Fruit fly (Drosophila melanogaster) whole organism, adult: ENCODE results near the gene Sfp33A4.

ENCODE experiments used
- CG11617 ChIP-seq: fragments of 200-800 bp; sonication (Bioruptor generic); optimal IDR thresholded peaks from 2 replicates; lab custom pipeline; 2017; ENCODE audit warnings: mild to moderate bottlenecking, missing biosample characterization, missing genetic modification reagents, missing genetic modification characterization
- CG12768 ChIP-seq: fragments of 200-800 bp; sonication (Bioruptor generic); optimal IDR thresholded peaks from 2 replicates; lab custom pipeline; 2017; ENCODE audit warnings: missing biosample characterization, missing genetic modification characterization, mild to moderate bottlenecking, moderate library complexity, missing genetic modification reagents
- CG14711 ChIP-seq: fragments of 200-800 bp; sonication (Bioruptor generic); optimal IDR thresholded peaks from 2 replicates; lab custom pipeline; 2018; ENCODE audit warnings: missing biosample characterization, mild to moderate bottlenecking, missing genetic modification characterization, moderate library complexity
- CG1620 ChIP-seq: fragments of 200-800 bp; sonication (Bioruptor generic); optimal IDR thresholded peaks from 2 replicates; lab custom pipeline; 2016; ENCODE audit warnings: missing biosample characterization, missing genetic modification characterization
- CG33017 ChIP-seq: fragments of 200-800 bp; sonication (Bioruptor generic); optimal IDR thresholded peaks from 2 replicates; lab custom pipeline; 2018; ENCODE audit warnings: missing biosample characterization, mild to moderate bottlenecking, missing genetic modification characterization, moderate library complexity
- CG5204 ChIP-seq: fragments of 200-800 bp; sonication (Bioruptor generic); optimal IDR thresholded peaks from 2 replicates; lab custom pipeline; 2016; ENCODE audit warnings: missing biosample characterization, missing genetic modification characterization
- CG7045 ChIP-seq: fragments of 200-800 bp; sonication (Bioruptor generic); optimal IDR thresholded peaks from 2 replicates; lab custom pipeline; 2017; ENCODE audit warnings: missing biosample characterization, mild to moderate bottlenecking, missing genetic modification characterization
- CG7101 ChIP-seq: fragments of 200-800 bp; sonication (Bioruptor generic); optimal IDR thresholded peaks from 2 replicates; lab custom pipeline; 2018; ENCODE audit warnings: missing biosample characterization, mild to moderate bottlenecking, missing genetic modification characterization, moderate library complexity
- Clk ChIP-seq: fragments of 200-800 bp; sonication (Bioruptor generic); optimal IDR thresholded peaks from 2 replicates; lab custom pipeline; 2017; ENCODE audit warnings: missing biosample characterization, missing genetic modification characterization
- Crg-1 ChIP-seq: fragments of 200-800 bp; sonication (Bioruptor generic); optimal IDR thresholded peaks from 2 replicates; lab custom pipeline; 2016; ENCODE audit warnings: missing biosample characterization, missing genetic modification characterization
- Hr96 ChIP-seq: fragments of 200-800 bp; sonication (Bioruptor generic); optimal IDR thresholded peaks from 2 replicates; lab custom pipeline; 2016; ENCODE audit warnings: missing biosample characterization, missing genetic modification characterization
- Mnt ChIP-seq: fragments of 200-800 bp; sonication (Bioruptor generic); optimal IDR thresholded peaks from 2 replicates; lab custom pipeline; 2016; ENCODE audit warnings: missing biosample characterization, mild to moderate bottlenecking, missing genetic modification characterization
- bab1 ChIP-seq: fragments of 200-800 bp; sonication (Bioruptor generic); optimal IDR thresholded peaks from 3 replicates; lab custom pipeline; 2019; ENCODE audit warnings: missing biosample characterization, mild to moderate bottlenecking, missing genetic modification characterization, moderate library complexity
- cic ChIP-seq: fragments of 200-800 bp; sonication (Bioruptor generic); optimal IDR thresholded peaks from 2 replicates; lab custom pipeline; 2017; ENCODE audit warnings: missing biosample characterization, mild to moderate bottlenecking, missing genetic modification characterization, moderate library complexity
- cnc ChIP-seq, 2 experiments: fragments of >200 bp; optimal IDR thresholded peaks; 2 replicates each; lab custom pipeline; 2017
- kay ChIP-seq: fragments of 200-800 bp; sonication (Bioruptor generic); peaks from one replicate; lab custom pipeline; 2016; ENCODE audit warnings: missing biosample characterization, missing genetic modification characterization, borderline replicate concordance
- ovo ChIP-seq: fragments of 200-800 bp; sonication (Bioruptor generic); optimal IDR thresholded peaks from 2 replicates; lab custom pipeline; 2016; ENCODE audit warnings: missing biosample characterization, missing genetic modification characterization
- pad ChIP-seq: fragments of 200-800 bp; sonication (Bioruptor generic); optimal IDR thresholded peaks from 3 replicates; lab custom pipeline; 2017; ENCODE audit warnings: missing biosample characterization, missing genetic modification characterization, mild to moderate bottlenecking, moderate library complexity, missing genetic modification reagents
- tj ChIP-seq: fragments of 200-800 bp; sonication (Bioruptor generic); optimal IDR thresholded peaks from 3 replicates; lab custom pipeline; 2017; ENCODE audit warnings: missing biosample characterization, mild to moderate bottlenecking, missing genetic modification characterization, moderate library complexity
- toe ChIP-seq: fragments of 200-800 bp; sonication (Bioruptor generic); optimal IDR thresholded peaks from 2 replicates; lab custom pipeline; 2016; ENCODE audit warnings: missing biosample characterization, missing genetic modification characterization

Sfp33A4 gene

dm6 chr2L:11808702-11809583 lies 28.1 kb upstream of the Sfp33A4 start, which contains the start of gene crol:
Gene crol, minus strand, starts transcription at chr2L:11809438.
- no peak for TF ChIP-seq bab1 (GFP tag; lab: Kevin White, UChicago)
- no peak for TF ChIP-seq pad
- TF ChIP-seq CG11617 (GFP tag; lab: Kevin White, UChicago): no peak
- TF ChIP-seq CG5204: no peak
- no peak for TF ChIP-seq Hr96 (GFP tag; lab: Kevin White, UChicago)
- TF ChIP-seq Clk (GFP tag; lab: Kevin White, UChicago): no peak
- no peak for TF ChIP-seq CG1620 (GFP tag; lab: Kevin White, UChicago)
- peak; percentile 66 for TF ChIP-seq cic (GFP tag; lab: Kevin White, UChicago)
- no peak for TF ChIP-seq ovo (GFP tag; lab: Kevin White, UChicago)
- TF ChIP-seq tj (GFP tag; lab: Kevin White, UChicago): peak; percentile 13
- no peak for TF ChIP-seq CG33017 (tag; lab: Kevin White, UChicago)
- TF ChIP-seq kay (GFP tag; lab: Kevin White, UChicago): no peak
- peak; percentile 8 for TF ChIP-seq Mnt
- no peak for TF ChIP-seq CG12768 (GFP tag; lab: Kevin White, UChicago)
- TF ChIP-seq cnc (optimal IDR thresholded peaks at IDR 0.05; lab: Kevin White, UChicago): no peak
- no peak for TF ChIP-seq Crg-1 (GFP tag; lab: Kevin White, UChicago)
- peak; percentile 28 for TF ChIP-seq CG14711
- no peak for TF ChIP-seq CG7045
- peak; percentile 25 for TF ChIP-seq CG7101 (tag; lab: Kevin White, UChicago)
- no peak for TF ChIP-seq toe (GFP tag; lab: Kevin White, UChicago)

- TF ChIP-seq pad (no peak), Clk (GFP tag; lab: Kevin White, UChicago) (no peak), cic (GFP tag; lab: Kevin White, UChicago) (no peak), kay (GFP tag; lab: Kevin White, UChicago) (peak; percentile 94), CG12768 (GFP tag; lab: Kevin White, UChicago) (no peak)
Observed at dm6 chr2L:11809823-11810222, 27.2 kb upstream of the Sfp33A4 start.

dm6 chr2L:11812781-11813664 lies 24.0 kb upstream of the Sfp33A4 start:
- no peak for TF ChIP-seq CG7101 (tag; lab: Kevin White, UChicago)
- TF ChIP-seq cnc (optimal IDR thresholded peaks at IDR 0.05; lab: Kevin White, UChicago): no peak
- no peak for TF ChIP-seq Hr96 (GFP tag; lab: Kevin White, UChicago)
- TF ChIP-seq CG12768 (GFP tag; lab: Kevin White, UChicago): peak; percentile 36
- no peak for TF ChIP-seq Clk (GFP tag; lab: Kevin White, UChicago)

dm6 chr2L:11813665-11814087 lies 23.4 kb upstream of the Sfp33A4 start, which contains the start of gene CycY:
Gene CycY, minus strand, starts transcription at chr2L:11813780.
- TF ChIP-seq kay (GFP tag; lab: Kevin White, UChicago) (peak; percentile 11), cnc (optimal IDR thresholded peaks at IDR 0.05; lab: Kevin White, UChicago) (no peak)

- TF ChIP-seq kay (GFP tag; lab: Kevin White, UChicago) (no peak), bab1 (GFP tag; lab: Kevin White, UChicago) (peak; percentile 32), Crg-1 (GFP tag; lab: Kevin White, UChicago) (no peak), pad (peak; percentile 21), CG5204 (peak; percentile 33), CG1620 (GFP tag; lab: Kevin White, UChicago) (peak; percentile 22), Hr96 (GFP tag; lab: Kevin White, UChicago) (peak; percentile 61), CG33017 (tag; lab: Kevin White, UChicago) (no peak), CG7045 (peak; percentile 55)
Observed at dm6 chr2L:11816376-11816775, 20.7 kb upstream of the Sfp33A4 start.

dm6 chr2L:11823470-11824162 lies 13.4 kb upstream of the Sfp33A4 start:
- TF ChIP-seq kay (GFP tag; lab: Kevin White, UChicago): no peak
- TF ChIP-seq ovo (GFP tag; lab: Kevin White, UChicago): no peak
- no peak for TF ChIP-seq cnc (optimal IDR thresholded peaks at IDR 0.05; lab: Kevin White, UChicago)
- no peak for TF ChIP-seq CG12768 (GFP tag; lab: Kevin White, UChicago)
- TF ChIP-seq CG1620 (GFP tag; lab: Kevin White, UChicago): no peak
- TF ChIP-seq Clk (GFP tag; lab: Kevin White, UChicago): no peak
- no peak for TF ChIP-seq Mnt
- no peak for TF ChIP-seq Hr96 (GFP tag; lab: Kevin White, UChicago)
- TF ChIP-seq CG14711: no peak
- no peak for TF ChIP-seq cic (GFP tag; lab: Kevin White, UChicago)
- no peak for TF ChIP-seq CG5204
- no peak for TF ChIP-seq pad
- no peak for TF ChIP-seq bab1 (GFP tag; lab: Kevin White, UChicago)
- TF ChIP-seq CG11617 (GFP tag; lab: Kevin White, UChicago): no peak
- no peak for TF ChIP-seq CG7101 (tag; lab: Kevin White, UChicago)
